Fruit fly (Drosophila melanogaster): ENCODE results near the gene MetRS-m.
A peak's percentile ranks its signal among the peaks of the same experiment; 100 is the strongest.

Gene MetRS-m

dm6 chr3R:14299891-14300290 lies 40.1 kb upstream of the MetRS-m start (continued):
- peak; percentile 72 for TF ChIP-seq oc (tag; optimal IDR thresholded peaks at IDR 0.05)
- TF ChIP-seq h (optimal IDR thresholded peaks at IDR 0.05), result no peak
- no peak for TF ChIP-seq tna (GFP tag; IDR thresholded peaks at IDR 0.05; ENCODE audit: partially characterized antibody)
- TF ChIP-seq CG6683 (GFP tag; optimal IDR thresholded peaks at IDR 0.05), result no peak
- no peak for TF ChIP-seq sd (tag; optimal IDR thresholded peaks at IDR 0.05)
- TF ChIP-seq lilli (GFP tag; optimal IDR thresholded peaks at IDR 0.05), result no peak
- TF ChIP-seq CG11504 (tag; optimal IDR thresholded peaks at IDR 0.05), result no peak
- no peak for TF ChIP-seq grau (tag; optimal IDR thresholded peaks at IDR 0.05)
- no peak for TF ChIP-seq phol (tag; optimal IDR thresholded peaks at IDR 0.05)
- no peak for TF ChIP-seq CG16813 (GFP tag; IDR thresholded peaks at IDR 0.05; ENCODE audit: partially characterized antibody)
- no peak for TF ChIP-seq CG7839 (tag; optimal IDR thresholded peaks at IDR 0.05)
- no peak; the same call in none of the 2 replicates for TF ChIP-seq onecut (GFP tag; IDR thresholded peaks at IDR 0.05)
- TF ChIP-seq cato (GFP tag; optimal IDR thresholded peaks at IDR 0.05; ENCODE audit: borderline replicate concordance), result no peak
- TF ChIP-seq her (GFP tag; optimal IDR thresholded peaks at IDR 0.05), result no peak
- TF ChIP-seq kah (GFP tag; optimal IDR thresholded peaks at IDR 0.05), result peak; percentile 14
- TF ChIP-seq CG34422 (GFP tag; IDR thresholded peaks at IDR 0.05), result no peak
- no peak for TF ChIP-seq CG11696 (GFP tag; IDR thresholded peaks at IDR 0.05)
- TF ChIP-seq Ptx1 (GFP tag; IDR thresholded peaks at IDR 0.05), result no peak
- peak; percentile 62 for TF ChIP-seq Fer1 (GFP tag; optimal IDR thresholded peaks at IDR 0.05)
- peak; percentile 62 for TF ChIP-seq CG1233 (GFP tag; optimal IDR thresholded peaks at IDR 0.05)
- TF ChIP-seq mld (GFP tag; IDR thresholded peaks at IDR 0.05; ENCODE audit: partially characterized antibody), result no peak
- no peak for TF ChIP-seq CG10209 (GFP tag; optimal IDR thresholded peaks at IDR 0.05)
- TF ChIP-seq sna (GFP tag; IDR thresholded peaks at IDR 0.05; ENCODE audit: partially characterized antibody), result no peak
- TF ChIP-seq mam (GFP tag; optimal IDR thresholded peaks at IDR 0.05), result no peak
- no peak for TF ChIP-seq CG1603 (tag; optimal IDR thresholded peaks at IDR 0.05)
- TF ChIP-seq Dref (GFP tag; IDR thresholded peaks at IDR 0.05), result no peak
- TF ChIP-seq hth (optimal IDR thresholded peaks at IDR 0.05), result no peak
- no peak for TF ChIP-seq Atf3 (GFP tag; optimal IDR thresholded peaks at IDR 0.05)
- TF ChIP-seq sob (GFP tag; IDR thresholded peaks at IDR 0.05), result no peak
- TF ChIP-seq HHEX (GFP tag; optimal IDR thresholded peaks at IDR 0.05), result peak; percentile 52
- peak; percentile 70 for TF ChIP-seq ATbp (GFP tag; optimal IDR thresholded peaks at IDR 0.05)
- TF ChIP-seq gro (GFP tag; optimal IDR thresholded peaks at IDR 0.05), result no peak
- no peak for TF ChIP-seq cg (GFP tag; optimal IDR thresholded peaks at IDR 0.05)
- TF ChIP-seq Rx (GFP tag; IDR thresholded peaks at IDR 0.05), result no peak
- TF ChIP-seq Myb (GFP tag; optimal IDR thresholded peaks at IDR 0.05), result no peak
- TF ChIP-seq HLH4C (GFP tag; IDR thresholded peaks at IDR 0.05; ENCODE audit: partially characterized antibody), result no peak
- no peak for TF ChIP-seq H2.0 (GFP tag; IDR thresholded peaks at IDR 0.05)
- TF ChIP-seq CG15696 (tag; optimal IDR thresholded peaks at IDR 0.05), result peak; percentile 37
- no peak for TF ChIP-seq CG14860 (GFP tag; IDR thresholded peaks at IDR 0.05; ENCODE audit: partially characterized antibody)
- TF ChIP-seq Awh (GFP tag; IDR thresholded peaks at IDR 0.05), result no peak
- no peak for TF ChIP-seq B-H2 (GFP tag; optimal IDR thresholded peaks at IDR 0.05)
- no peak for TF ChIP-seq zen (tag; optimal IDR thresholded peaks at IDR 0.05)
- no peak for TF ChIP-seq Ssrp (tag; optimal IDR thresholded peaks at IDR 0.05)
- no peak for TF ChIP-seq gt (GFP tag; IDR thresholded peaks at IDR 0.05)
- no peak for TF ChIP-seq pzg (GFP tag; optimal IDR thresholded peaks at IDR 0.05)
- TF ChIP-seq CG17568 (GFP tag; optimal IDR thresholded peaks at IDR 0.05), result no peak
- peak; percentile 87 for TF ChIP-seq kni (GFP tag; optimal IDR thresholded peaks at IDR 0.05)
- no peak for TF ChIP-seq ase (GFP tag; IDR thresholded peaks at IDR 0.05)
- no peak for TF ChIP-seq CG17829 (tag; optimal IDR thresholded peaks at IDR 0.05)
- no peak for TF ChIP-seq eve (GFP tag; optimal IDR thresholded peaks at IDR 0.05)
- TF ChIP-seq CG17802 (tag; optimal IDR thresholded peaks at IDR 0.05), result no peak

All from whole organism, embryonic.